Worm (Caenorhabditis elegans): ENCODE data around the gene irld-27.

DNA sequence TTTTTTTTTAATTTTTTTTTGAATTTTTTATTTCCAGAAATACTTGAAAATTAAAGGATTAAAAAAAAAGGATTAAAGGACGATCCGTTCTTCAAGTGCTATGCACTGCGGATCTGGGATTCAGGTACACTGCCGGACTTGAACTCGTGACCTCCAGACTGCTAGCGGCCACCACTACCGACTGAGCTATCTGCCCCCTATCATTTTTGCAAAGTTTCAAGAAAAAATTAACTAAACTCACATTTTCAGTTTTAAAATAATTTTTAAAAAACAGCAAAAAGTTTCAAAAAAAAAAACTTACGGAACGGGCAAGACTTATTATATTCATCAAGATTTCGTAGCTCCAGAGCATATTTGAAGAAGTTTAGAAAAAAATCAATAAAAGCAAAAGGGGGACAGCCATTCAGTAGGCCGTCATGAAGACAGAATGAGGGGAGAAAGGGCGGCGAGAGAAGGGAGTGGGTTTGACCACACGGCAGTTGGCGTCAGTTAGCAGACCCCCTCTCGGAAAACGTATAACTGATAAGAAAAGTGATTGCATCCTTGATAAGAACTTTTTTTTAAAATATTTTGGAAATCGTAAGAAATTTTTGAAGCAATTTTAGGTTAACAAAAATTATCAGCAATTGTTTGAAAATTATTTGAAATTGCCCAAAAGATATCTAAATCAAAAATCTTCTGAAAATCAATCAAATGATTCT is 21.0 kb upstream of the irld-27 start:
- TF ChIP-seq pha-4 (tag; optimal IDR thresholded peaks at IDR 0.05) (no peak), ztf-11 (tag; optimal IDR thresholded peaks at IDR 0.05) (no peak)

Measured in whole organism, mixed stage, embryonic.